Fruit fly (Drosophila melanogaster): ENCODE data around the gene CG14374.

CG14374 gene

DNA sequence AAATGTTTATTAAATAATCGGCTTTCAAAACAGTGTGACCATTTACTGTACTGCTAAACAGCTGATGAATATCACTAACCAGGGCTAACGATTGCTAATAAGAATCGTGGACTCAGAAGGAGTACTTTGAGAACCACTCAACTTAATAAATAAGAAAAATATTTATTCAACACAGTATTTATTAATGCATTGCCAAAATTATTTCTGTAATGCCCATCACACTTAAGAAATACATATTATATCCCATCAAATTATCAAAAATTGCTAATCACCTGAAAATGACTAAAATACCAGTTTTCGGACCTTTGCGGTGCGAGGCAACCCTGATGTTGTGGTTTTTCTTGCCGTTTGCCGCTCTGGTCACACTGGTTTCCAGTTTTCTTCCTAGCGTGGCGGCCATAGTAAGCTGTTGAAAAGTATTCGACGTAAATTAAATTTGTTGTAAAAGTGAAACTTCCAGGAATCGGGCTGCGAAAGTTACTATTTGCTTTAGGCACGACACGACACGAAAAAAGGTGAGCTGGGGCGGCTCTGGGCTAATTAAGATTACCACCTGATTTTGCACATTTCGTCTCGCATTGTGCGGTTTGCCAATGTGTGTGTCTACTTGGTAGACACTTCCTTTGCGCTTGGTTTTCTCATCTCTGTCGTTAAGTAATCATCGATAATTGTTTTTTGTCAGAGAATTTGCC lies 15.1 kb downstream of the CG14374 start, which contains the start of the genes mRpS21 and Droj2 (continued):
- TF ChIP-seq sens (GFP tag), result peak; percentile 92
- 0 out of 3 replicates have a peak, but pooled peaks have one; percentile 27 for TF ChIP-seq H15 (GFP tag; IDR thresholded peaks at IDR 0.05)
- peak; percentile 82 for TF ChIP-seq Ets97D (GFP tag; optimal IDR thresholded peaks at IDR 0.05)
- TF ChIP-seq CG15269 (tag; optimal IDR thresholded peaks at IDR 0.05), result peak; percentile 46
- no peak for TF ChIP-seq CG11398 (GFP tag; optimal IDR thresholded peaks at IDR 0.05)
- no peak for TF ChIP-seq CG11560 (tag; IDR thresholded peaks at IDR 0.05)
- TF ChIP-seq ap (GFP tag; IDR thresholded peaks at IDR 0.05), result no peak
- peak; percentile 67 for TF ChIP-seq grau (tag; optimal IDR thresholded peaks at IDR 0.05)
- no peak; the same call in 2 of the 3 replicates for TF ChIP-seq vnd (GFP tag; IDR thresholded peaks at IDR 0.05; ENCODE audit: partially characterized antibody)
- TF ChIP-seq Gug (GFP tag; IDR thresholded peaks at IDR 0.05), result 0 out of 4 replicates have a peak, but pooled peaks have one; percentile 12
- no peak for TF ChIP-seq grn (GFP tag; optimal IDR thresholded peaks at IDR 0.05)
- no peak for TF ChIP-seq ftz-f1 (GFP tag; optimal IDR thresholded peaks at IDR 0.05)
- TF ChIP-seq Opbp (GFP tag; IDR thresholded peaks at IDR 0.05; ENCODE audit: partially characterized antibody), result no peak
- TF ChIP-seq CG18764 (GFP tag; optimal IDR thresholded peaks at IDR 0.05), result no peak
- TF ChIP-seq CG18476 (GFP tag; optimal IDR thresholded peaks at IDR 0.05), result peak; percentile 16
- TF ChIP-seq cas (GFP tag; IDR thresholded peaks at IDR 0.05), result no peak
- peak; percentile 50 for TF ChIP-seq Six4 (GFP tag; optimal IDR thresholded peaks at IDR 0.05)
- no peak for TF ChIP-seq fu2 (GFP tag; optimal IDR thresholded peaks at IDR 0.05)
- no peak for TF ChIP-seq gcm (GFP tag; optimal IDR thresholded peaks at IDR 0.05)
- no peak for TF ChIP-seq CG4360 (GFP tag; IDR thresholded peaks at IDR 0.05)
- TF ChIP-seq hth (optimal IDR thresholded peaks at IDR 0.05), result no peak
- peak in 1 of 2 experiments; percentile 36 for TF ChIP-seq bsh (GFP tag; optimal IDR thresholded peaks at IDR 0.05)
- TF ChIP-seq Dbx (GFP tag; IDR thresholded peaks at IDR 0.05), result 0 out of 3 replicates have a peak, but pooled peaks have one; percentile 38
- peak; percentile 6 for TF ChIP-seq NK7.1 (GFP tag; optimal IDR thresholded peaks at IDR 0.05)
- TF ChIP-seq CG13624 (GFP tag; optimal IDR thresholded peaks at IDR 0.05), result peak; percentile 71
- peak; percentile 29 for TF ChIP-seq Meics (GFP tag; optimal IDR thresholded peaks at IDR 0.05)
- peak; percentile 25 for TF ChIP-seq Max (GFP tag; optimal IDR thresholded peaks at IDR 0.05)
- TF ChIP-seq CG6689 (GFP tag; IDR thresholded peaks at IDR 0.05), result no peak
- peak; percentile 79 for TF ChIP-seq zen (tag; optimal IDR thresholded peaks at IDR 0.05)
- TF ChIP-seq lov (optimal IDR thresholded peaks at IDR 0.05), result no peak
- no peak for TF ChIP-seq lov (GFP tag; IDR thresholded peaks at IDR 0.05)
- peak; percentile 26 for TF ChIP-seq HHEX (GFP tag; optimal IDR thresholded peaks at IDR 0.05)
- no peak for TF ChIP-seq CG17568 (GFP tag; optimal IDR thresholded peaks at IDR 0.05)
- peak; percentile 21 for TF ChIP-seq NC2β (GFP tag; optimal IDR thresholded peaks at IDR 0.05)
- peak; percentile 9 for TF ChIP-seq CG1602 (GFP tag; optimal IDR thresholded peaks at IDR 0.05)
- TF ChIP-seq MTF-1 (GFP tag; optimal IDR thresholded peaks at IDR 0.05; ENCODE audit: borderline replicate concordance), result no peak
- no peak for TF ChIP-seq tio (GFP tag; optimal IDR thresholded peaks at IDR 0.05)
- TF ChIP-seq Neu2 (GFP tag; optimal IDR thresholded peaks at IDR 0.05; ENCODE audit: borderline replicate concordance), result no peak
- TF ChIP-seq CG12942 (GFP tag; optimal IDR thresholded peaks at IDR 0.05), result peak; percentile 5
- peak; percentile 55 for TF ChIP-seq CG12769 (tag; optimal IDR thresholded peaks at IDR 0.05)
- no peak for TF ChIP-seq unc-4 (GFP tag; IDR thresholded peaks at IDR 0.05; ENCODE audit: partially characterized antibody)
- peak; percentile 22 for TF ChIP-seq CG7556 (GFP tag; optimal IDR thresholded peaks at IDR 0.05)
- no peak for TF ChIP-seq CG14860 (GFP tag; IDR thresholded peaks at IDR 0.05; ENCODE audit: partially characterized antibody)
- no peak for TF ChIP-seq Side (GFP tag; optimal IDR thresholded peaks at IDR 0.05)
- no peak for TF ChIP-seq CG5180 (GFP tag; optimal IDR thresholded peaks at IDR 0.05)
- no peak for TF ChIP-seq Asciz (GFP tag; optimal IDR thresholded peaks at IDR 0.05)
- TF ChIP-seq Hey (tag; optimal IDR thresholded peaks at IDR 0.05), result no peak
- no peak for TF ChIP-seq B-H1 (GFP tag; IDR thresholded peaks at IDR 0.05)
- TF ChIP-seq lilli (GFP tag; optimal IDR thresholded peaks at IDR 0.05), result peak; percentile 77
- TF ChIP-seq fd64A (GFP tag; optimal IDR thresholded peaks at IDR 0.05), result no peak

All from whole organism, embryonic.